Fruit fly (Drosophila melanogaster) whole organism, prepupa: ENCODE measurements around the gene Oatp33Eb.

Experiments used
- CG11294 ChIP-seq: fragments of 200-800 bp; sonication (Bioruptor generic); IDR thresholded peaks from 2 replicates; pipeline ENCODE4 v1.3.6; 2022; ENCODE audit warnings: missing biosample characterization, missing genetic modification characterization
- CG31627 ChIP-seq: fragments of 200-800 bp; sonication (Bioruptor generic); optimal IDR thresholded peaks from 3 replicates; lab custom pipeline; 2016; ENCODE audit warnings: missing biosample characterization, missing genetic modification characterization
- Hr38 ChIP-seq: sonication (Bioruptor generic); optimal IDR thresholded peaks from 2 replicates; lab custom pipeline; 2016; ENCODE audit warnings: missing biosample characterization, missing genetic modification characterization
- OdsH ChIP-seq: fragments of 200-800 bp; sonication (Bioruptor generic); optimal IDR thresholded peaks from 3 replicates; lab custom pipeline; 2016; ENCODE audit warnings: missing biosample characterization, missing genetic modification characterization
- Smox ChIP-seq: fragments of 200-800 bp; sonication (Bioruptor generic); optimal IDR thresholded peaks from 3 replicates; lab custom pipeline; 2016; ENCODE audit warnings: missing biosample characterization, missing genetic modification characterization
- dac ChIP-seq: fragments of 200-800 bp; sonication (Bioruptor generic); optimal IDR thresholded peaks from 2 replicates; lab custom pipeline; 2017; ENCODE audit warnings: missing biosample characterization, mild to moderate bottlenecking, missing genetic modification characterization
- esn ChIP-seq: fragments of 200-800 bp; sonication (Bioruptor generic); optimal IDR thresholded peaks from 2 replicates; lab custom pipeline; 2016; ENCODE audit warnings: missing biosample characterization, mild to moderate bottlenecking, missing genetic modification characterization, moderate library complexity

DNA sequence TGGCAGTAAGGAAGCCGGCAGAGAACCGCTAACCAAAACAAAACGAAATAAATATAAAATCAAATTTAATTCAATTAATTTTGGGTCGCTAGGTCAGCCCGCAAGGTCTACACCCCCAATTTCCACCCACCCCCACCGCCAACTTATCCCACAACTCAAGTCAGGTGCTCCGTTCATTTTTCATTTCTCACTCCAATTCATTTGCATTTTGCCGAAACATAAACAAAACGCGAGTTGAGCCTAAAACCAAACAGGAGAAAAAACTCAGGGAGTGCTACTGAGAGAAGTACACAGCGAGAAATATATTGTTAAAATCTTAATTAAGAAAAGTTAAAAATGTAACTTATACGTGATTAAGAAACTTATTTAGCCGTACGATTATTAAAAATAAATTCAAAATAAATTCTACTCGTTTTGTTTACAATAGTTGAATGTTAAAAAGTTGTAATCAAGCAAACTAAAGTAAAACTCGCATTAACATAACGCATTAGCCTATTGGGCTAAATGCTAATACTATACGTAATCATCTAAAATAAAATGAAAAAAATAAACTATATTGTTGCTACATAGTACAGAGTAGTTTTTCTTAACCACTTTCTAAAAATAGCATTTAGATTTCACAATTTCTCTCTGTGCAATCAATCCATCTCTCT, 32.7 kb upstream of the Oatp33Eb start:
- TF ChIP-seq esn (GFP tag; lab: Kevin White, UChicago) (peak; percentile 56), CG31627 (GFP tag; lab: Kevin White, UChicago) (peak; percentile 36), OdsH (GFP tag; lab: Kevin White, UChicago) (peak; percentile 2), Smox (GFP tag; lab: Kevin White, UChicago) (peak; percentile 44), dac (no peak), Hr38 (GFP tag; lab: Kevin White, UChicago) (no peak), CG11294 (no peak)
